Worm (Caenorhabditis elegans) whole organism, late embryonic: Measurements from ENCODE around the gene F15B9.11.

ENCODE experiments used
- C08G9.2 ChIP-seq: sonication (generic microtip); optimal IDR thresholded peaks from 2 replicates; lab custom pipeline; 2016; ENCODE audit warnings: mild to moderate bottlenecking, missing genetic modification characterization, moderate library complexity, missing compliant biosample characterization
- T23F11.4 ChIP-seq: fragments of 200-800 bp; sonication (Bioruptor generic); optimal IDR thresholded peaks from 2 replicates; lab custom pipeline; 2018; ENCODE audit warnings: mild to moderate bottlenecking, missing genetic modification characterization, missing compliant biosample characterization
- ahr-1 ChIP-seq: sonication (generic microtip); optimal IDR thresholded peaks from 2 replicates; lab custom pipeline; 2016; ENCODE audit warnings: missing genetic modification characterization, missing compliant biosample characterization
- ceh-18 ChIP-seq: sonication (generic microtip); optimal IDR thresholded peaks from 2 replicates; lab custom pipeline; 2016; ENCODE audit warnings: missing genetic modification characterization, missing compliant biosample characterization
- ceh-2 ChIP-seq: sonication (generic microtip); optimal IDR thresholded peaks from 2 replicates; lab custom pipeline; 2016; ENCODE audit warnings: missing genotype, missing genetic modification characterization, missing compliant biosample characterization
- ceh-22 ChIP-seq: sonication (generic microtip); optimal IDR thresholded peaks from 2 replicates; lab custom pipeline; 2017; ENCODE audit warnings: missing biosample characterization, missing genetic modification characterization
- ceh-24 ChIP-seq: sonication (generic microtip); optimal IDR thresholded peaks from 2 replicates; lab custom pipeline; 2016; ENCODE audit warnings: mild to moderate bottlenecking, missing genetic modification characterization, missing compliant biosample characterization
- ceh-30 ChIP-seq: fragments of 150-350 bp; optimal IDR thresholded peaks from 2 replicates; lab custom pipeline; 2014; ENCODE audit warnings: missing biosample characterization, missing genetic modification characterization
- ceh-31 ChIP-seq: sonication (generic microtip); optimal IDR thresholded peaks from 2 replicates; lab custom pipeline; 2016; ENCODE audit warnings: missing genetic modification characterization, missing compliant biosample characterization
- ceh-48 ChIP-seq: sonication (generic microtip); optimal IDR thresholded peaks from 2 replicates; lab custom pipeline; 2016; ENCODE audit warnings: missing genetic modification characterization, inconsistent platforms, missing compliant biosample characterization
- ceh-9 ChIP-seq: sonication (generic microtip); optimal IDR thresholded peaks from 2 replicates; lab custom pipeline; 2016; ENCODE audit warnings: mild to moderate bottlenecking, missing genetic modification characterization, inconsistent platforms, missing compliant biosample characterization
- che-1 ChIP-seq: sonication (generic microtip); optimal IDR thresholded peaks from 2 replicates; lab custom pipeline; 2016; ENCODE audit warnings: mild to moderate bottlenecking, missing genetic modification characterization, missing compliant biosample characterization
- dmd-4 ChIP-seq: sonication (generic microtip); optimal IDR thresholded peaks from 2 replicates; lab custom pipeline; 2016; ENCODE audit warnings: borderline replicate concordance, missing genetic modification characterization, missing compliant biosample characterization
- dve-1 ChIP-seq: sonication (generic microtip); optimal IDR thresholded peaks from 2 replicates; lab custom pipeline; 2017; ENCODE audit warnings: antibody characterized with exemption, mild to moderate bottlenecking, missing genetic modification characterization, missing compliant biosample characterization
- fkh-10 ChIP-seq: fragments of 150-350 bp; optimal IDR thresholded peaks from 2 replicates; lab custom pipeline; 2014; ENCODE audit warnings: missing biosample characterization, missing genetic modification reagents, missing genetic modification characterization
- fkh-6 ChIP-seq: sonication (generic microtip); optimal IDR thresholded peaks from 2 replicates; lab custom pipeline; 2016; ENCODE audit warnings: missing genetic modification characterization, missing compliant biosample characterization
- gmeb-2 ChIP-seq: sonication (generic microtip); optimal IDR thresholded peaks from 2 replicates; lab custom pipeline; 2016; ENCODE audit warnings: missing genetic modification characterization, inconsistent platforms, missing compliant biosample characterization
- hlh-15 ChIP-seq: sonication (generic microtip); optimal IDR thresholded peaks from 2 replicates; lab custom pipeline; 2016; ENCODE audit warnings: missing genetic modification characterization, missing compliant biosample characterization
- hlh-6 ChIP-seq: sonication (generic microtip); optimal IDR thresholded peaks from 2 replicates; lab custom pipeline; 2016; ENCODE audit warnings: missing genotype, missing genetic modification characterization, missing compliant biosample characterization
- hlh-8 ChIP-seq: sonication (generic microtip); optimal IDR thresholded peaks from 2 replicates; lab custom pipeline; 2016; ENCODE audit warnings: missing genotype, missing genetic modification characterization, missing compliant biosample characterization
- lin-11 ChIP-seq: fragments of 200-800 bp; sonication (Bioruptor generic); optimal IDR thresholded peaks from 2 replicates; lab custom pipeline; 2018; ENCODE audit warnings: mild to moderate bottlenecking, missing genetic modification characterization, missing compliant biosample characterization
- madf-2 ChIP-seq: sonication (generic microtip); optimal IDR thresholded peaks from 2 replicates; lab custom pipeline; 2017; ENCODE audit warnings: missing genetic modification characterization, missing compliant biosample characterization
- nfya-1 ChIP-seq: sonication (generic microtip); optimal IDR thresholded peaks from 2 replicates; lab custom pipeline; 2017; ENCODE audit warnings: missing genetic modification characterization, mild to moderate bottlenecking, missing compliant biosample characterization, antibody characterized with exemption, moderate library complexity
- nhr-11 ChIP-seq: fragments of 150-350 bp; optimal IDR thresholded peaks from 2 replicates; lab custom pipeline; 2014; ENCODE audit warnings: missing biosample characterization, missing genetic modification characterization
- pag-3 ChIP-seq: sonication (generic microtip); optimal IDR thresholded peaks from 2 replicates; lab custom pipeline; 2016; ENCODE audit warnings: missing compliant biosample characterization, missing genetic modification characterization, borderline replicate concordance
- pax-1 ChIP-seq: fragments of 150-350 bp; optimal IDR thresholded peaks from 2 replicates; lab custom pipeline; 2014; ENCODE audit warnings: missing biosample characterization, missing genetic modification characterization
- pha-2 ChIP-seq: sonication (generic microtip); optimal IDR thresholded peaks from 2 replicates; lab custom pipeline; 2017; ENCODE audit warnings: mild to moderate bottlenecking, missing genetic modification characterization, missing compliant biosample characterization
- pqm-1 ChIP-seq: sonication (generic microtip); optimal IDR thresholded peaks from 2 replicates; lab custom pipeline; 2016; ENCODE audit warnings: missing genetic modification characterization, missing compliant biosample characterization
- rnt-1 ChIP-seq: sonication (generic microtip); optimal IDR thresholded peaks from 2 replicates; lab custom pipeline; 2016; ENCODE audit warnings: missing genetic modification characterization, missing compliant biosample characterization
- sox-2 ChIP-seq: fragments of 200-800 bp; sonication (Bioruptor generic); IDR thresholded peaks from 2 replicates; pipeline ENCODE4 v1.3.6; 2022; ENCODE audit warnings: missing genetic modification reagents, missing genetic modification characterization, missing compliant biosample characterization
- tbx-2 ChIP-seq: sonication (generic microtip); optimal IDR thresholded peaks from 2 replicates; lab custom pipeline; 2016; ENCODE audit warnings: missing genetic modification characterization, missing compliant biosample characterization
- ttx-3 ChIP-seq: sonication (generic microtip); optimal IDR thresholded peaks from 2 replicates; lab custom pipeline; 2016; ENCODE audit warnings: missing genetic modification reagents, missing genetic modification characterization, missing compliant biosample characterization
- unc-3 ChIP-seq, 2 experiments: fragments of 200-800 bp in 1 of 2; sonication (Bioruptor generic) in 1 of 2; sonication (generic microtip) in 1 of 2; conservative IDR thresholded peaks in 1 of 2; optimal IDR thresholded peaks in 1 of 2; 2 replicates each; pipeline versions ENCODE4 v1.3.6 to Lab custom; 2016 to 2022; ENCODE audit warnings: missing compliant biosample characterization in 2 of 2, missing genetic modification characterization in 2 of 2, missing genetic modification reagents in 1 of 2
- unc-42 ChIP-seq: sonication (generic microtip); optimal IDR thresholded peaks from 2 replicates; lab custom pipeline; 2016; ENCODE audit warnings: missing genotype, missing genetic modification characterization, missing compliant biosample characterization
- unc-55 ChIP-seq: sonication (generic microtip); optimal IDR thresholded peaks from 2 replicates; lab custom pipeline; 2017; ENCODE audit warnings: missing biosample characterization, missing genetic modification reagents, missing genetic modification characterization
- unc-86 ChIP-seq: sonication (generic microtip); optimal IDR thresholded peaks from 2 replicates; lab custom pipeline; 2016; ENCODE audit warnings: missing genetic modification characterization, missing compliant biosample characterization

The F15B9.11 gene

ce11 chrV:12950812-12951528 is 41.7 kb downstream of the F15B9.11 start, which contains the start of the genes T16G1.9 and T16G1.18:
T16G1.9 (minus strand) TSS chrV:12950862.
T16G1.18 (plus strand) TSS chrV:12951304.
- no peak for TF ChIP-seq pax-1 (tag; lab: Kevin White, UChicago)
- no peak for TF ChIP-seq pqm-1 (tag; lab: Kevin White, UChicago)
- no peak for TF ChIP-seq unc-86 (tag; lab: Kevin White, UChicago)
- TF ChIP-seq nfya-1 (tag; lab: Kevin White, UChicago): peak; percentile 54
- TF ChIP-seq dmd-4 (tag; lab: Kevin White, UChicago): no peak
- TF ChIP-seq hlh-6: no peak
- peak; percentile 50 for TF ChIP-seq unc-42 (tag; lab: Kevin White, UChicago)
- TF ChIP-seq ceh-2 (tag; lab: Kevin White, UChicago): no peak
- no peak for TF ChIP-seq che-1 (tag; lab: Kevin White, UChicago)
- peak; percentile 41 for TF ChIP-seq tbx-2
- TF ChIP-seq dve-1 (tag; lab: Kevin White, UChicago): no peak
- no peak for TF ChIP-seq ceh-9 (tag; lab: Kevin White, UChicago)
- TF ChIP-seq ceh-22 (tag; lab: Kevin White, UChicago): no peak
- no peak for TF ChIP-seq pha-2 (tag; lab: Kevin White, UChicago)
- no peak for TF ChIP-seq gmeb-2
- no peak for TF ChIP-seq ttx-3 (tag; lab: Kevin White, UChicago)
- TF ChIP-seq ceh-24: no peak
- TF ChIP-seq pag-3 (tag; lab: Kevin White, UChicago): no peak
- no peak for TF ChIP-seq madf-2 (tag; lab: Kevin White, UChicago)
- TF ChIP-seq fkh-6 (tag; lab: Kevin White, UChicago): no peak
- no peak for TF ChIP-seq fkh-10
- peak; percentile 24 for TF ChIP-seq unc-55
- TF ChIP-seq ceh-30 (tag; lab: Kevin White, UChicago): no peak
- no peak for TF ChIP-seq unc-3 (GFP tag; conservative IDR thresholded peaks at IDR 0.05; lab: Robert Waterston, UW)
- TF ChIP-seq unc-3 (tag; optimal IDR thresholded peaks at IDR 0.05; lab: Kevin White, UChicago): no peak
- TF ChIP-seq ceh-31 (tag; lab: Kevin White, UChicago): peak; percentile 23
- TF ChIP-seq ceh-48 (tag; lab: Kevin White, UChicago): peak; percentile 47
- no peak for TF ChIP-seq ceh-18

- TF ChIP-seq nhr-11 (tag; lab: Kevin White, UChicago): no peak
- TF ChIP-seq pqm-1 (tag; lab: Kevin White, UChicago): no peak
- TF ChIP-seq hlh-8: no peak
- no peak for TF ChIP-seq lin-11 (tag; lab: Kevin White, UChicago)
Measured at ce11 chrV:12949607-12950006, 43.1 kb downstream of the F15B9.11 start, which contains the start of gene T16G1.13. T16G1.13 (plus strand) TSS chrV:12949907.

- TF ChIP-seq ceh-22 (tag; lab: Kevin White, UChicago) (no peak), sox-2 (no peak), pag-3 (tag; lab: Kevin White, UChicago) (no peak), T23F11.4 (GFP tag; lab: Kevin White, UChicago) (no peak), hlh-15 (tag; lab: Kevin White, UChicago) (no peak), ahr-1 (tag; lab: Kevin White, UChicago) (no peak), ceh-31 (tag; lab: Kevin White, UChicago) (no peak), C08G9.2 (tag; lab: Kevin White, UChicago) (no peak), rnt-1 (tag; lab: Kevin White, UChicago) (no peak), madf-2 (tag; lab: Kevin White, UChicago) (no peak)
Measured at ce11 chrV:12944775-12945174, 47.9 kb downstream of the F15B9.11 start, which contains the start of gene grl-2. grl-2 (plus strand) TSS chrV:12945075.
